Worm (Caenorhabditis elegans): ENCODE measurements around the gene B0034.7.

DNA sequence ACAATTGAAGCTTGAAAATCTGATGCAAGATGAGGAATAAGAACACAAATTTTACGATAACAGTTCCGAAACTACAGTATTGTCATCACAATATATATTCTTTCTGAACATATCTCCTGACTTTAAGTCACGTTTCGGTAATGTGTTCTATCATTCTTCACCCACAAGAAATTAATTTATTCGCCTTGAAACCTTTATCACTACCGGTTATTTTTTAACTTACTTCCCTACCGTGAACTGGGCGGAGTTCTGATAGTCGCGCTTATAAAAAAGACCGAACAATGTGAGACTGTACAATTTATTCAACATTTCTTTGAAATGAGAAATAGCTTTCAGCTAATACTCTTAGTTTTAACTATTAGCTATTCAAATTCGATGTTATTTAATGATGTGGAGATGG is 49.1 kb downstream of the B0034.7 start, which contains the start of gene ins-20:
- TF ChIP-seq pha-4 (tag; optimal IDR thresholded peaks at IDR 0.05) (no peak), nhr-28 (tag; optimal IDR thresholded peaks at IDR 0.05) (no peak), snpc-4 (tag; optimal IDR thresholded peaks at IDR 0.05) (no peak), mep-1 (tag; optimal IDR thresholded peaks at IDR 0.05) (no peak), unc-62 (GFP tag; optimal IDR thresholded peaks at IDR 0.05) (no peak), unc-39 (tag; optimal IDR thresholded peaks at IDR 0.05) (no peak)

Measured in whole organism, mixed stage, embryonic.